Fruit fly (Drosophila melanogaster): ENCODE data around the gene CG33003.
A peak's percentile ranks its signal among the peaks of the same experiment; 100 is the strongest.

The CG33003 gene

DNA sequence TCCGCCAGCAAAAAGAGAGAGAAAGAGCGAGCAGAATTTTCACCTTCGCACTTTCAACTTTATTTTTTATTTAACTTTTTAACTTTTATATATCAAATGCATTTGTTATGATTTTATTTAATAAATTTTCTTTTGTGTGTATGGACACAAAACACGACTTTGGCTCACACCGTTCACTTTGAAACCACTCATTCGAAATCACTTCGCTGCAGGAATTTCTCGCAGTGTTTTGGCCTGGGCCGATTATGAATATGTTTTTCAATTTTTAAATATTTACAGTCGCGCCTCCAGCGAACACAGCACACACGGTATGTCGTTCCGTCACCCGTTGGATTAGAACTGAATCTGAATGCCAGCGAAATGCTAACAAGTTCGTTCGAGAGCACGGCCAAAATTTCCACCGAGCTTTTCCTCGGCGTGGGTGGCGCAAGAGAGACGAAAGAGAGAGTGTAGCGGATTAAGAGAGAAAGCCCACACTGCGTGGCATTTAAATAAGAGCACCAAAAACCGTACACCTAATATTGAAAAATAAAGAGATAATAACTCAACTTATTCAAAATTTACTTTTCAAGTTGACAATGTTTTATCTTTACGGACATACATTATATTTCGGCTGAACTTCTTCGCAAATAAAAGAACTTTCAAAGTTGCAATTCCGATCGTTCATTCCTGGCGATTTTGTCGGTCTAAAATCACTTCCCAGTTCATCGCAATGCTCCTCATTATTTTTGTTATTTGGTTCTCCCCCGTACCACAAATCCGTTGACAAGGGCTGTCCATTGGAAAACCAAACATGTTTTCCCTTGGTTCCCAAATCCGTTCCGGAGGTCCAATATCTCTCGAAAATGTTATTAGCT is 40.4 kb downstream of the CG33003 start, which contains the start of gene CG15431 (continued):
- TF ChIP-seq CG17612 (GFP tag; IDR thresholded peaks at IDR 0.05) (no peak), CG15073 (GFP tag; optimal IDR thresholded peaks at IDR 0.05) (no peak), CG1792 (GFP tag; optimal IDR thresholded peaks at IDR 0.05) (no peak), CG12104 (GFP tag; optimal IDR thresholded peaks at IDR 0.05) (peak; percentile 29), CG32767 (GFP tag; IDR thresholded peaks at IDR 0.05) (peak; percentile 58), CG6683 (GFP tag; optimal IDR thresholded peaks at IDR 0.05) (peak; percentile 37), Xrp1 (GFP tag; IDR thresholded peaks at IDR 0.05) (peak; percentile 57), CkIIα-i1 (GFP tag; IDR thresholded peaks at IDR 0.05) (peak; percentile 65; the same call in 1 of the 2 replicates), NC2α (GFP tag; optimal IDR thresholded peaks at IDR 0.05) (no peak), CG14860 (GFP tag; IDR thresholded peaks at IDR 0.05; ENCODE audit: partially characterized antibody) (no peak), CG5180 (GFP tag; optimal IDR thresholded peaks at IDR 0.05) (peak; percentile 59), vfl (GFP tag; optimal IDR thresholded peaks at IDR 0.05) (peak; percentile 21), Sry-β (GFP tag; optimal IDR thresholded peaks at IDR 0.05) (no peak), ara (GFP tag; IDR thresholded peaks at IDR 0.05) (no peak), jumu (GFP tag; optimal IDR thresholded peaks at IDR 0.05) (no peak), NC2β (GFP tag; optimal IDR thresholded peaks at IDR 0.05) (no peak), stwl (tag; optimal IDR thresholded peaks at IDR 0.05) (no peak), C15 (GFP tag; IDR thresholded peaks at IDR 0.05) (peak; percentile 46; the same call in 1 of the 3 replicates), CG2678 (tag; optimal IDR thresholded peaks at IDR 0.05) (peak; percentile 69), CG33213 (GFP tag; optimal IDR thresholded peaks at IDR 0.05) (no peak), emc (GFP tag; optimal IDR thresholded peaks at IDR 0.05) (no peak), CG10366 (GFP tag; IDR thresholded peaks at IDR 0.05) (peak; percentile 62), CG3995 (GFP tag; optimal IDR thresholded peaks at IDR 0.05) (no peak), gcm2 (GFP tag; optimal IDR thresholded peaks at IDR 0.05) (peak; percentile 18), odd (GFP tag; optimal IDR thresholded peaks at IDR 0.05) (no peak), slbo (GFP tag; IDR thresholded peaks at IDR 0.05) (peak; percentile 78), CrebB (tag; optimal IDR thresholded peaks at IDR 0.05) (no peak), Elba2 (GFP tag; optimal IDR thresholded peaks at IDR 0.05) (no peak)

DNA sequence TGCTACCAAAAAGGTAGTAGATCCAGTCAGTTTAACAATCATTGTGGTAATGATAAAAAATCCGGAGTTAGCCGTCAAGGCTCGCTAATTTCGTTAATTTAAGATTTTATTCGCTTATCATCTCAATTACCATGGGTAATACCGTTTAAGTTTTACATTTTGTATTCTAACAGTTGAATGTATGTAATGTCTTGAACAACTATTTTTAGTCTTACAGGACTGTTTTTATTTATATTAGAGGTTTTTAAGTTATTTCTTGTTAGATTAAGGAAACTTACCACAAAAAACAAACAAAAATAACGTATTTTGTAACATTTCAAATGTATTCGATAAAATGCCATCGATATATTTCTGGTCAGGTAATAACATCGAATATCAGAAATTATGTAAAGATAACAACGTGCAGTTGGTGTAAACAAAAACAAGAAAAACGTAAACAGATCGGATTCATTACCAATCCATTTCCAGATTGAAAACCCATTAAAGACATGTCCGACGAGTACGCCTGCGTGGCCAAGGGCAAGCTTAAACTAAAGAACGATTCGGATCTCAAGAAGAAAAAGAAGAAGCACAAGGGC is 41.3 kb downstream of the CG33003 start, which contains the start of the genes Sfp24F and CG15432:
Gene Sfp24F, minus strand, starts transcription at position 51 of the 578 bp plus-strand sequence.
Gene CG15432, plus strand, starts transcription at position 311 of the 578 bp plus-strand sequence.
- no peak for TF ChIP-seq chif (GFP tag; optimal IDR thresholded peaks at IDR 0.05)
- no peak for TF ChIP-seq br (optimal IDR thresholded peaks at IDR 0.05)
- no peak for TF ChIP-seq disco-r (GFP tag; optimal IDR thresholded peaks at IDR 0.05)
- no peak for TF ChIP-seq CG7987 (GFP tag; optimal IDR thresholded peaks at IDR 0.05)
- no peak for TF ChIP-seq CG2678 (tag; optimal IDR thresholded peaks at IDR 0.05)
- TF ChIP-seq fd64A (GFP tag; optimal IDR thresholded peaks at IDR 0.05): no peak
- no peak for TF ChIP-seq seq (GFP tag; IDR thresholded peaks at IDR 0.05)
- TF ChIP-seq Ravus (GFP tag; IDR thresholded peaks at IDR 0.05): no peak
- TF ChIP-seq CG17186 (GFP tag; optimal IDR thresholded peaks at IDR 0.05): no peak
- TF ChIP-seq zfh2 (GFP tag; optimal IDR thresholded peaks at IDR 0.05): no peak
- no peak for TF ChIP-seq salm (tag; optimal IDR thresholded peaks at IDR 0.05)
- no peak for TF ChIP-seq knrl (GFP tag; IDR thresholded peaks at IDR 0.05; ENCODE audit: partially characterized antibody)
- peak; percentile 76 for TF ChIP-seq E2f2 (GFP tag; IDR thresholded peaks at IDR 0.05)
- 0 out of 3 replicates have a peak, but pooled peaks have one; percentile 29 for TF ChIP-seq vnd (GFP tag; IDR thresholded peaks at IDR 0.05; ENCODE audit: partially characterized antibody)
- no peak for TF ChIP-seq CG14667 (GFP tag; IDR thresholded peaks at IDR 0.05)
- peak; percentile 62 for TF ChIP-seq BEAF-32 (GFP tag; optimal IDR thresholded peaks at IDR 0.05)
- TF ChIP-seq HLH4C (GFP tag; IDR thresholded peaks at IDR 0.05; ENCODE audit: partially characterized antibody): peak; percentile 73
- TF ChIP-seq oc (tag; optimal IDR thresholded peaks at IDR 0.05): no peak
- TF ChIP-seq Six4 (GFP tag; optimal IDR thresholded peaks at IDR 0.05): no peak
- TF ChIP-seq CG1603 (tag; optimal IDR thresholded peaks at IDR 0.05): peak; percentile 99
- peak; percentile 39; the same call in 1 of the 3 replicates for TF ChIP-seq Opbp (GFP tag; IDR thresholded peaks at IDR 0.05; ENCODE audit: partially characterized antibody)
- TF ChIP-seq dimm (GFP tag; IDR thresholded peaks at IDR 0.05): no peak
- peak; percentile 32 for TF ChIP-seq gfzf (GFP tag; optimal IDR thresholded peaks at IDR 0.05)
